Worm (Caenorhabditis elegans) whole organism, young adult: Measurements from ENCODE around the gene F48A11.4.

ENCODE experiments used
- B0035.1 ChIP-seq: sonication (generic microtip); optimal IDR thresholded peaks from 2 replicates; lab custom pipeline; 2016; ENCODE audit warnings: missing genetic modification characterization, mild to moderate bottlenecking, missing compliant biosample characterization, missing genotype, missing genetic modification reagents
- B0336.3 ChIP-seq: fragments of 200-800 bp; sonication (Bioruptor generic); IDR thresholded peaks from 2 replicates; pipeline ENCODE4 v1.3.6; 2022; ENCODE audit warnings: missing genetic modification characterization, missing compliant biosample characterization
- F10E7.11 ChIP-seq: sonication (generic microtip); optimal IDR thresholded peaks from 2 replicates; lab custom pipeline; 2017; ENCODE audit warnings: mild to moderate bottlenecking, missing genetic modification characterization, moderate library complexity, missing compliant biosample characterization
- F37B4.10 ChIP-seq: fragments of 200-800 bp; sonication (Bioruptor generic); IDR thresholded peaks from 2 replicates; pipeline ENCODE4 v1.3.6; 2022; ENCODE audit warnings: missing genetic modification characterization, missing compliant biosample characterization
- F52B5.7 ChIP-seq: sonication (generic microtip); optimal IDR thresholded peaks from 2 replicates; lab custom pipeline; 2016; ENCODE audit warnings: mild to moderate bottlenecking, missing genetic modification characterization, missing compliant biosample characterization
- K11D2.4 ChIP-seq: fragments of 200-800 bp; sonication (Bioruptor generic); IDR thresholded peaks from 2 replicates; pipeline ENCODE4 v1.3.6; 2022; ENCODE audit warnings: missing genetic modification reagents, missing genetic modification characterization, missing compliant biosample characterization
- K12H6.12 ChIP-seq: fragments of 200-800 bp; sonication (Bioruptor generic); optimal IDR thresholded peaks from 2 replicates; lab custom pipeline; 2018; ENCODE audit warnings: mild to moderate bottlenecking, missing genetic modification characterization, missing compliant biosample characterization
- T26A5.8 ChIP-seq: sonication (generic microtip); optimal IDR thresholded peaks from 2 replicates; lab custom pipeline; 2016; ENCODE audit warnings: missing genetic modification characterization, missing compliant biosample characterization
- Y67H2A.10 ChIP-seq: fragments of 200-800 bp; sonication (Bioruptor generic); conservative IDR thresholded peaks from 2 replicates; pipeline ENCODE4 v1.3.6; 2022; ENCODE audit warnings: missing genetic modification reagents, missing genetic modification characterization, missing compliant biosample characterization
- aptf-2 ChIP-seq: fragments of 200-800 bp; sonication (Bioruptor generic); conservative IDR thresholded peaks from 2 replicates; pipeline ENCODE4 v1.3.6; 2022; ENCODE audit warnings: missing genetic modification reagents, missing genetic modification characterization, missing compliant biosample characterization
- atf-7 ChIP-seq: sonication (generic microtip); optimal IDR thresholded peaks from 2 replicates; lab custom pipeline; 2017; ENCODE audit warnings: mild to moderate bottlenecking, missing genetic modification characterization, missing compliant biosample characterization
- attf-3 ChIP-seq: fragments of 200-800 bp; sonication (Bioruptor generic); conservative IDR thresholded peaks from 2 replicates; pipeline ENCODE4 v1.3.6; 2022; ENCODE audit warnings: missing genetic modification reagents, missing genetic modification characterization, missing compliant biosample characterization
- attf-6 ChIP-seq: fragments of 200-800 bp; sonication (Bioruptor generic); IDR thresholded peaks from 2 replicates; pipeline ENCODE4 v1.3.6; 2022; ENCODE audit warnings: missing genetic modification reagents, missing genetic modification characterization, missing compliant biosample characterization
- ceh-27 ChIP-seq: fragments of 200-800 bp; sonication (Bioruptor generic); optimal IDR thresholded peaks from 2 replicates; lab custom pipeline; 2018; ENCODE audit warnings: mild to moderate bottlenecking, missing genetic modification characterization, moderate library complexity, missing compliant biosample characterization
- ceh-58 ChIP-seq: fragments of 200-800 bp; sonication (Bioruptor generic); IDR thresholded peaks from 2 replicates; pipeline ENCODE4 v1.3.6; 2022; ENCODE audit warnings: missing genetic modification characterization, missing compliant biosample characterization
- ceh-91 ChIP-seq: fragments of 200-800 bp; sonication (Bioruptor generic); IDR thresholded peaks from 2 replicates; pipeline ENCODE4 v1.3.6; 2022; ENCODE audit warnings: missing genetic modification reagents, missing genetic modification characterization, missing compliant biosample characterization
- die-1 ChIP-seq: sonication (generic microtip); optimal IDR thresholded peaks from 2 replicates; lab custom pipeline; 2016; ENCODE audit warnings: missing genotype, mild to moderate bottlenecking, missing genetic modification characterization, missing compliant biosample characterization
- egrh-3 ChIP-seq: fragments of 200-800 bp; sonication (Bioruptor generic); IDR thresholded peaks from 2 replicates; pipeline ENCODE4 v1.3.6; 2022; ENCODE audit warnings: missing genetic modification reagents, missing genetic modification characterization, missing compliant biosample characterization
- ekl-4 ChIP-seq: fragments of 200-800 bp; sonication (Bioruptor generic); IDR thresholded peaks from 2 replicates; pipeline ENCODE4 v1.3.6; 2022; ENCODE audit warnings: missing genetic modification reagents, missing genetic modification characterization, missing compliant biosample characterization
- fkh-3 ChIP-seq: sonication (generic microtip); optimal IDR thresholded peaks from 2 replicates; lab custom pipeline; 2016; ENCODE audit warnings: mild to moderate bottlenecking, missing genetic modification characterization, missing compliant biosample characterization
- gei-17 ChIP-seq: fragments of 200-800 bp; sonication (Bioruptor generic); optimal IDR thresholded peaks from 2 replicates; lab custom pipeline; 2018; ENCODE audit warnings: mild to moderate bottlenecking, missing genetic modification characterization, missing compliant biosample characterization
- him-1 ChIP-seq: sonication (generic microtip); optimal IDR thresholded peaks from 2 replicates; lab custom pipeline; 2016; ENCODE audit warnings: missing genotype, missing genetic modification reagents, missing genetic modification characterization, missing compliant biosample characterization
- hlh-12 ChIP-seq: sonication (generic microtip); optimal IDR thresholded peaks from 2 replicates; lab custom pipeline; 2016; ENCODE audit warnings: missing genetic modification characterization, missing compliant biosample characterization
- hlh-26 ChIP-seq: fragments of 200-800 bp; sonication (Bioruptor generic); conservative IDR thresholded peaks from 2 replicates; pipeline ENCODE4 v1.3.6; 2022; ENCODE audit warnings: missing genetic modification reagents, missing genetic modification characterization, missing compliant biosample characterization
- hmg-1.2 ChIP-seq: fragments of 200-800 bp; sonication (Bioruptor generic); IDR thresholded peaks from 2 replicates; pipeline ENCODE4 v1.3.6; 2022; ENCODE audit warnings: missing genetic modification reagents, missing genetic modification characterization, missing compliant biosample characterization
- lag-1 ChIP-seq: fragments of 200-800 bp; sonication (Bioruptor generic); IDR thresholded peaks from 2 replicates; pipeline ENCODE4 v1.3.6; 2022; ENCODE audit warnings: missing genetic modification reagents, missing genetic modification characterization, missing compliant biosample characterization
- let-526 ChIP-seq: fragments of 200-800 bp; sonication (Bioruptor generic); IDR thresholded peaks from 2 replicates; pipeline ENCODE4 v1.3.6; 2022; ENCODE audit warnings: missing genetic modification reagents, missing genetic modification characterization, missing compliant biosample characterization
- let-607 ChIP-seq, 2 experiments: fragments of 200-800 bp in 1 of 2; sonication (Bioruptor generic) in 1 of 2; sonication (generic microtip) in 1 of 2; optimal IDR thresholded peaks; 2 replicates each; lab custom pipeline; 2016 to 2018; ENCODE audit warnings: mild to moderate bottlenecking in 2 of 2, missing compliant biosample characterization in 2 of 2, missing genetic modification characterization in 2 of 2, moderate library complexity in 2 of 2, missing genotype in 1 of 2
- lin-26 ChIP-seq: fragments of 200-800 bp; sonication (Bioruptor generic); IDR thresholded peaks from 2 replicates; pipeline ENCODE4 v1.3.6; 2022; ENCODE audit warnings: missing genetic modification reagents, missing genetic modification characterization, missing compliant biosample characterization
- lin-35 ChIP-seq, 3 experiments: fragments of 150-350 bp in 2 of 3; sonication (generic microtip) in 1 of 3; optimal IDR thresholded peaks; 2 replicates each; lab custom pipeline; 2014 to 2018; ENCODE audit warnings: missing biosample characterization in 3 of 3, missing genetic modification characterization in 3 of 3, missing genetic modification reagents in 3 of 3
- lin-40 ChIP-seq: sonication (generic microtip); optimal IDR thresholded peaks from 2 replicates; lab custom pipeline; 2016; ENCODE audit warnings: missing genetic modification characterization, mild to moderate bottlenecking, missing compliant biosample characterization, missing genotype, missing genetic modification reagents
- lin-54 ChIP-seq: fragments of 200-800 bp; sonication (Bioruptor generic); optimal IDR thresholded peaks from 2 replicates; lab custom pipeline; 2018; ENCODE audit warnings: mild to moderate bottlenecking, missing genetic modification characterization, missing compliant biosample characterization
- lir-1 ChIP-seq: fragments of 200-800 bp; sonication (Bioruptor generic); conservative IDR thresholded peaks from 2 replicates; pipeline ENCODE4 v1.3.6; 2022; ENCODE audit warnings: missing genetic modification reagents, missing genetic modification characterization, missing compliant biosample characterization
- lsy-27 ChIP-seq: sonication (generic microtip); optimal IDR thresholded peaks from 2 replicates; lab custom pipeline; 2017; ENCODE audit warnings: missing genetic modification characterization, mild to moderate bottlenecking, missing compliant biosample characterization, antibody characterized with exemption, missing genotype, borderline replicate concordance; ENCODE audit not compliant: insufficient read depth
- madf-3 ChIP-seq: fragments of 200-800 bp; sonication (Bioruptor generic); IDR thresholded peaks from 2 replicates; pipeline ENCODE4 v1.3.6; 2022; ENCODE audit warnings: missing genetic modification reagents, missing genetic modification characterization, missing compliant biosample characterization
- madf-8 ChIP-seq: fragments of 200-800 bp; sonication (Bioruptor generic); conservative IDR thresholded peaks from 2 replicates; pipeline ENCODE4 v1.3.6; 2022; ENCODE audit warnings: missing genetic modification reagents, missing genetic modification characterization, missing compliant biosample characterization
- mes-4 ChIP-seq: sonication (generic microtip); optimal IDR thresholded peaks from 2 replicates; lab custom pipeline; 2016; ENCODE audit warnings: missing genotype, missing genetic modification characterization, missing compliant biosample characterization
- nhr-120 ChIP-seq: fragments of 200-800 bp; sonication (Bioruptor generic); IDR thresholded peaks from 2 replicates; pipeline ENCODE4 v1.3.6; 2022; ENCODE audit warnings: missing genetic modification characterization, missing compliant biosample characterization
- nhr-179 ChIP-seq: sonication (generic microtip); optimal IDR thresholded peaks from 2 replicates; lab custom pipeline; 2016; ENCODE audit warnings: mild to moderate bottlenecking, missing genetic modification characterization, missing compliant biosample characterization
- nhr-90 ChIP-seq: sonication (generic microtip); optimal IDR thresholded peaks from 2 replicates; lab custom pipeline; 2016; ENCODE audit warnings: missing genotype, mild to moderate bottlenecking, missing genetic modification characterization, missing compliant biosample characterization
- repo-1 ChIP-seq: sonication (generic microtip); optimal IDR thresholded peaks from 2 replicates; lab custom pipeline; 2017; ENCODE audit warnings: mild to moderate bottlenecking, missing genetic modification characterization, missing compliant biosample characterization
- rpc-1 ChIP-seq, 2 experiments: fragments of 150-350 bp in 1 of 2; sonication (generic microtip) in 1 of 2; optimal IDR thresholded peaks; 2 replicates each; lab custom pipeline; 2014 to 2018; ENCODE audit warnings: missing biosample characterization in 1 of 2, missing genetic modification characterization in 1 of 2, missing genetic modification reagents in 1 of 2, missing genotype in 1 of 2
- ztf-18 ChIP-seq: sonication (generic microtip); optimal IDR thresholded peaks from 2 replicates; lab custom pipeline; 2016; ENCODE audit warnings: missing genotype, mild to moderate bottlenecking, missing genetic modification characterization, missing compliant biosample characterization
- ztf-3 ChIP-seq: fragments of 200-800 bp; sonication (Bioruptor generic); optimal IDR thresholded peaks from 2 replicates; lab custom pipeline; 2018; ENCODE audit warnings: mild to moderate bottlenecking, missing genetic modification characterization, missing compliant biosample characterization
- ztf-6 ChIP-seq: fragments of 200-800 bp; sonication (Bioruptor generic); IDR thresholded peaks from 2 replicates; pipeline ENCODE4 v1.3.6; 2022; ENCODE audit warnings: missing genetic modification reagents, missing genetic modification characterization, missing compliant biosample characterization

F48A11.4 gene

ce11 chrII:178993-179392 lies 37.4 kb downstream of the F48A11.4 start, which contains the start of gene T01D1.4:
T01D1.4 (minus strand) TSS chrII:179093.
- TF ChIP-seq F52B5.7 (tag; lab: Kevin White, UChicago) (no peak), lin-40 (tag; lab: Kevin White, UChicago) (no peak), T26A5.8 (no peak), lin-54 (GFP tag; lab: Kevin White, UChicago) (no peak), attf-3 (GFP tag; lab: Robert Waterston, UW) (no peak), madf-3 (GFP tag; lab: Robert Waterston, UW) (no peak), let-607 (tag; optimal IDR thresholded peaks at IDR 0.05; lab: Kevin White, UChicago) (no peak), rpc-1 (optimal IDR thresholded peaks at IDR 0.05; lab: Kevin White, UChicago) (no peak), rpc-1 (tag; optimal IDR thresholded peaks at IDR 0.05; lab: Kevin White, UChicago) (no peak), lin-26 (GFP tag; lab: Robert Waterston, UW) (no peak), ekl-4 (no peak), ceh-91 (no peak)

ce11 chrII:178146-178545 lies 38.3 kb downstream of the F48A11.4 start:
- TF ChIP-seq K12H6.12 (tag; lab: Kevin White, UChicago) (no peak), B0336.3 (no peak), mes-4 (tag; lab: Kevin White, UChicago) (no peak), lsy-27 (tag; lab: Kevin White, UChicago) (no peak), ztf-6 (GFP tag; lab: Robert Waterston, UW) (no peak), lag-1 (no peak), lin-35 (GFP tag; optimal IDR thresholded peaks at IDR 0.05; lab: Kevin White, UChicago) (no peak), nhr-90 (no peak), nhr-179 (tag; lab: Kevin White, UChicago) (no peak), atf-7 (tag; lab: Kevin White, UChicago) (no peak), aptf-2 (GFP tag; lab: Robert Waterston, UW) (no peak), die-1 (tag; lab: Kevin White, UChicago) (no peak), egrh-3 (GFP tag; lab: Robert Waterston, UW) (no peak), lin-54 (GFP tag; lab: Kevin White, UChicago) (no peak), K11D2.4 (no peak), Y67H2A.10 (GFP tag; lab: Robert Waterston, UW) (no peak)

- TF ChIP-seq him-1 (tag; lab: Kevin White, UChicago) (no peak), gei-17 (no peak), ztf-18 (tag; lab: Kevin White, UChicago) (no peak), let-526 (GFP tag; lab: Robert Waterston, UW) (no peak), hlh-26 (GFP tag; lab: Robert Waterston, UW) (no peak), ceh-27 (GFP tag; lab: Kevin White, UChicago) (no peak), hmg-1.2 (GFP tag; lab: Robert Waterston, UW) (no peak)
- TF ChIP-seq, all 124 proteins: peak for 0
Observed at ce11 chrII:176622-177021, 39.8 kb downstream of the F48A11.4 start.

- TF ChIP-seq hlh-12 (tag; lab: Kevin White, UChicago): no peak
- TF ChIP-seq B0035.1 (tag; lab: Kevin White, UChicago): no peak
- TF ChIP-seq lag-1: no peak
- TF ChIP-seq lin-26 (GFP tag; lab: Robert Waterston, UW): no peak
- TF ChIP-seq madf-8 (GFP tag; lab: Robert Waterston, UW): no peak
- TF ChIP-seq ceh-58 (GFP tag; lab: Robert Waterston, UW): no peak
- TF ChIP-seq lsy-27 (tag; lab: Kevin White, UChicago): no peak
- TF ChIP-seq attf-6 (GFP tag; lab: Robert Waterston, UW): no peak
- TF ChIP-seq ceh-27 (GFP tag; lab: Kevin White, UChicago): no peak
- TF ChIP-seq ztf-3 (GFP tag; lab: Kevin White, UChicago): no peak
- TF ChIP-seq nhr-90: no peak
- TF ChIP-seq lir-1 (GFP tag; lab: Robert Waterston, UW): no peak
- no peak for TF ChIP-seq fkh-3
- TF ChIP-seq F37B4.10 (GFP tag; lab: Robert Waterston, UW): no peak
- TF ChIP-seq F10E7.11: no peak
- TF ChIP-seq nhr-120 (GFP tag; lab: Robert Waterston, UW): no peak
- no peak for TF ChIP-seq repo-1 (tag; lab: Kevin White, UChicago)
Observed at ce11 chrII:175868-176267, 40.6 kb downstream of the F48A11.4 start, which contains the start of gene T01D1.3. T01D1.3 (minus strand) TSS chrII:175968.
